Fruit fly (Drosophila melanogaster) whole organism, pupa: Measurements from ENCODE around the gene CG32055.

Experiments
- CG10348 ChIP-seq: fragments of 200-800 bp; sonication (Bioruptor generic); IDR thresholded peaks from 2 replicates; pipeline ENCODE4 v1.3.6; 2022; ENCODE audit warnings: missing biosample characterization, missing genetic modification characterization
- CG12605 ChIP-seq: fragments of 200-800 bp; sonication (Bioruptor generic); IDR thresholded peaks from 2 replicates; pipeline ENCODE4 v1.3.6; 2022; ENCODE audit warnings: missing biosample characterization, missing genetic modification characterization
- CG13204 ChIP-seq: fragments of 200-800 bp; sonication (Bioruptor generic); optimal IDR thresholded peaks from 2 replicates; lab custom pipeline; 2018; ENCODE audit warnings: missing biosample characterization, mild to moderate bottlenecking, missing genetic modification characterization, moderate library complexity
- CG14655 ChIP-seq: fragments of 200-800 bp; sonication (Bioruptor generic); optimal IDR thresholded peaks from 3 replicates; lab custom pipeline; 2017; ENCODE audit warnings: mild to moderate bottlenecking, missing biosample characterization, missing genetic modification reagents, missing genetic modification characterization
- CG15710 ChIP-seq: fragments of 200-800 bp; sonication (Bioruptor generic); optimal IDR thresholded peaks from 2 replicates; lab custom pipeline; 2018; ENCODE audit warnings: missing biosample characterization, mild to moderate bottlenecking, missing genetic modification characterization, moderate library complexity
- CG32121 ChIP-seq: fragments of 200-800 bp; sonication (Bioruptor generic); IDR thresholded peaks from 2 replicates; pipeline ENCODE4 v1.3.6; 2022; ENCODE audit warnings: missing biosample characterization, missing genetic modification characterization
- CG4496 ChIP-seq: fragments of 200-800 bp; sonication (Bioruptor generic); IDR thresholded peaks from 3 replicates; pipeline ENCODE4 v1.3.6; 2022; ENCODE audit warnings: missing biosample characterization, missing genetic modification characterization
- Pif1B ChIP-seq: fragments of 200-800 bp; sonication (Bioruptor generic); optimal IDR thresholded peaks from 3 replicates; lab custom pipeline; 2016; ENCODE audit warnings: missing biosample characterization, missing genetic modification characterization
- Snoo ChIP-seq: fragments of 200-800 bp; sonication (Bioruptor generic); optimal IDR thresholded peaks from 3 replicates; lab custom pipeline; 2017; ENCODE audit warnings: missing biosample characterization, mild to moderate bottlenecking, missing genetic modification characterization, inconsistent platforms
- fd96Ca ChIP-seq: fragments of 200-800 bp; sonication (Bioruptor generic); IDR thresholded peaks from 3 replicates; pipeline ENCODE4 v1.3.6; 2022; ENCODE audit warnings: missing biosample characterization, missing genetic modification characterization
- gl ChIP-seq: fragments of 200-800 bp; sonication (Bioruptor generic); optimal IDR thresholded peaks from 2 replicates; lab custom pipeline; 2018; ENCODE audit warnings: missing biosample characterization, mild to moderate bottlenecking, missing genetic modification characterization

DNA sequence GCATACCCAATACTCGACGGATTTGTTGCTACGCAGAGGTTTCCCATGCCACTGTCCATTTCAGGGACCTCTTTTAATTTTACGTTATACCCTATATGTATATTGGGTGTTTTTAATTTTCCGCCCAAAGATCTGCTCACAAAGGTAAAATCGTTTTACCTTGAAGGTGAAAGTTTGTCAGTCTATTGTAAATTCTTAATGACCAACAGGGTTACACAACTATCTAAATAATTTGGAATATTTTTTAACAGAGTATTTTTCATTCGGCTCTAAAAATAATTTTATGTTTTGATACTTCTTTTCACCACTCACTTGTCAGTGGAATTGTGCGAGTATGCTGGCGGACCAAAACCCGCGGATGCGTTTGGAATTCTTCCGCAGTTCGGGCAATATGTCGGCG is 47.6 kb upstream of the CG32055 start:
- TF ChIP-seq CG12605 (GFP tag; lab: Robert Waterston, UW) (no peak), CG32121 (GFP tag; lab: Robert Waterston, UW) (no peak), gl (tag; lab: Kevin White, UChicago) (no peak), Pif1B (GFP tag; lab: Kevin White, UChicago) (no peak), CG13204 (GFP tag; lab: Kevin White, UChicago) (no peak), Snoo (peak; percentile 49), fd96Ca (GFP tag; lab: Robert Waterston, UW) (no peak), CG14655 (GFP tag; lab: Kevin White, UChicago) (no peak), CG10348 (GFP tag; lab: Robert Waterston, UW) (no peak), CG4496 (GFP tag; lab: Robert Waterston, UW) (no peak), CG15710 (tag; lab: Kevin White, UChicago) (peak; percentile 28)
